Worm (Caenorhabditis elegans): ENCODE results near the gene F38B7.2.

The F38B7.2 gene

DNA sequence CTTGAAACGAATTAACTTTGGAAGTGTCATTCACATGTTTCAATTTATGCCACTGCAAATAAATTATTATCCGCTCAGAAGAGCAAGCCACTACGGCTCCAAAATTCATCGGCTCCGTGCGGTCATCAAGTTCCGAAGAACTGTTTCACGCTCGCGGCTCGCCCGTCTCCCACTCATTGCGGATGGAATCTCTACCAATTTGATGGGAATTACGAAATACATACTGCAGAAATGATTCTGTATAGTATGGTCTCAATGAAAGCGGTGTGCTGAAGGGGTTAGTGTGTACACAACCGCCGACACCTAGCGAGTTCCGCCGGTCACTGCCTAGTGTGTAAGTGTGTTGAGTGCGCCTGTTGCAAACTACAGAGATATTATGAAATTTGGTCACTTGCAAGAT, 41.4 kb downstream of the F38B7.2 start:
- TF ChIP-seq zag-1 (tag; optimal IDR thresholded peaks at IDR 0.05) (no peak), pax-3 (tag; optimal IDR thresholded peaks at IDR 0.05) (no peak), efl-3 (GFP tag; optimal IDR thresholded peaks at IDR 0.05) (no peak), zip-4 (GFP tag; optimal IDR thresholded peaks at IDR 0.05) (peak; percentile 70), egl-13 (tag; optimal IDR thresholded peaks at IDR 0.05) (no peak), Y116A8C.19 (tag; optimal IDR thresholded peaks at IDR 0.05; ENCODE audit: borderline replicate concordance) (no peak), unc-62 (GFP tag; optimal IDR thresholded peaks at IDR 0.05) (no peak), ama-1 (optimal IDR thresholded peaks at IDR 0.05) (no peak), blmp-1 (tag; optimal IDR thresholded peaks at IDR 0.05) (no peak), nhr-20 (tag; optimal IDR thresholded peaks at IDR 0.05) (peak; percentile 75), skn-1 (tag; optimal IDR thresholded peaks at IDR 0.05) (peak; percentile 11), fkh-4 (tag; optimal IDR thresholded peaks at IDR 0.05; ENCODE audit: borderline replicate concordance) (no peak), fkh-10 (GFP tag; optimal IDR thresholded peaks at IDR 0.05) (no peak), elt-2 (tag; optimal IDR thresholded peaks at IDR 0.05) (peak; percentile 61), fkh-8 (tag; optimal IDR thresholded peaks at IDR 0.05) (no peak), pqm-1 (tag; optimal IDR thresholded peaks at IDR 0.05) (no peak), snu-23 (GFP tag; optimal IDR thresholded peaks at IDR 0.05) (no peak), lir-3 (tag; optimal IDR thresholded peaks at IDR 0.05; ENCODE audit: poor library complexity) (no peak), lin-14 (GFP tag; optimal IDR thresholded peaks at IDR 0.05) (no peak), hpl-2 (GFP tag; optimal IDR thresholded peaks at IDR 0.05) (peak; percentile 56), mdl-1 (tag; optimal IDR thresholded peaks at IDR 0.05) (no peak), unc-30 (tag; optimal IDR thresholded peaks at IDR 0.05) (no peak), ceh-82 (tag; optimal IDR thresholded peaks at IDR 0.05) (peak; percentile 42 to 54 (median 49)), sox-4 (tag; optimal IDR thresholded peaks at IDR 0.05) (no peak), rnt-1 (tag; optimal IDR thresholded peaks at IDR 0.05) (no peak), nhr-77 (tag; optimal IDR thresholded peaks at IDR 0.05) (no peak), egl-27 (tag; optimal IDR thresholded peaks at IDR 0.05) (no peak), sptf-1 (tag; optimal IDR thresholded peaks at IDR 0.05) (no peak), lin-35 (GFP tag; optimal IDR thresholded peaks at IDR 0.05) (no peak), ceh-90 (tag; optimal IDR thresholded peaks at IDR 0.05) (no peak), nhr-19 (GFP tag; conservative IDR thresholded peaks at IDR 0.05) (peak; percentile 66), C04F5.9 (tag; optimal IDR thresholded peaks at IDR 0.05) (no peak), lin-15B (tag; optimal IDR thresholded peaks at IDR 0.05) (no peak), hlh-4 (tag; optimal IDR thresholded peaks at IDR 0.05) (no peak), dpl-1 (GFP tag; optimal IDR thresholded peaks at IDR 0.05) (peak in 1 of 3 experiments; percentile 0), elt-3 (tag; optimal IDR thresholded peaks at IDR 0.05) (peak in 1 of 6 experiments; percentile 16), snpc-4 (tag; optimal IDR thresholded peaks at IDR 0.05) (peak; percentile 97), dsc-1 (tag; optimal IDR thresholded peaks at IDR 0.05) (no peak), swsn-7 (tag; optimal IDR thresholded peaks at IDR 0.05) (peak; percentile 29), ztf-11 (tag; optimal IDR thresholded peaks at IDR 0.05) (no peak), aha-1 (tag; optimal IDR thresholded peaks at IDR 0.05) (no peak), nhr-11 (tag; optimal IDR thresholded peaks at IDR 0.05) (no peak), nhr-90 (tag; optimal IDR thresholded peaks at IDR 0.05; ENCODE audit: poor library complexity) (peak; percentile 62), unc-86 (tag; optimal IDR thresholded peaks at IDR 0.05) (no peak), ceh-88 (GFP tag; IDR thresholded peaks at IDR 0.05) (no peak), lin-39 (tag; optimal IDR thresholded peaks at IDR 0.05) (no peak), nhr-47 (tag; optimal IDR thresholded peaks at IDR 0.05) (peak; percentile 54), xbp-1 (tag; optimal IDR thresholded peaks at IDR 0.05) (no peak), nhr-85 (tag) (peak; percentile 87), tbx-2 (tag; optimal IDR thresholded peaks at IDR 0.05) (no peak), nhr-84 (tag; optimal IDR thresholded peaks at IDR 0.05) (no peak), nhr-28 (tag; optimal IDR thresholded peaks at IDR 0.05) (no peak), unc-98 (GFP tag; IDR thresholded peaks at IDR 0.05) (no peak), mab-9 (GFP tag; IDR thresholded peaks at IDR 0.05) (no peak)
